Worm (Caenorhabditis elegans): ENCODE data around the gene htz-1.

DNA sequence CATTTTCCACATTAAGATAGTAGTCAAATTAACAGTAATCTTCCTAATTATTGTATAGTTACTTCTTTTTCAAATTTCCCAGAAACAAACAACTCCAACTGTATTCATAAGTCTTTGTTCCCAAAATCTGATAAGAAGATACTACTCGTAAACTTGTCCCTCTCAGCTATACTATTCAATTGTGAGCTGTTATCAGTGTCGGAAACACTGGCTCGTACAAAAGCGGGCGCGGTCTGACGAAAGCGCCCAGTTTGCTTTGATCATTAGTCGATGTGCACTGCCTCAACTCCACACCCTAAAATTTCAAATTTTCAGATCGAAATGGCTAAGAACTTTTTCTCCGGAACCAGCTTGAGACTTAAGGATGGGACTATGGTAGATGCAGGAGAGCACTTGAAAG is 40.7 kb downstream of the htz-1 start, which contains the start of gene trx-3:
- TF ChIP-seq dve-1 (tag; optimal IDR thresholded peaks at IDR 0.05; ENCODE audit: insufficient read depth) (peak; percentile 51), fos-1 (tag; optimal IDR thresholded peaks at IDR 0.05) (no peak), pqm-1 (tag; optimal IDR thresholded peaks at IDR 0.05) (peak; percentile 75), mep-1 (tag; optimal IDR thresholded peaks at IDR 0.05) (no peak)

Data from whole organism, L4 larva.